Worm (Caenorhabditis elegans): Measurements from ENCODE around the gene gex-3.

ce11 chrIV:12427687-12428284 lies 23.6 kb downstream of the gex-3 start:
- TF ChIP-seq mab-5 (tag; optimal IDR thresholded peaks at IDR 0.05), result no peak
- no peak for TF ChIP-seq unc-62 (GFP tag; optimal IDR thresholded peaks at IDR 0.05)
- no peak for TF ChIP-seq R02D3.7 (tag; optimal IDR thresholded peaks at IDR 0.05)
- no peak for TF ChIP-seq F13H6.1 (tag; optimal IDR thresholded peaks at IDR 0.05)
- no peak for TF ChIP-seq lin-39 (tag; optimal IDR thresholded peaks at IDR 0.05)
- TF ChIP-seq nhr-237 (tag; optimal IDR thresholded peaks at IDR 0.05), result no peak
- no peak for TF ChIP-seq nhr-21 (tag; optimal IDR thresholded peaks at IDR 0.05)
- no peak for TF ChIP-seq ceh-16 (tag; optimal IDR thresholded peaks at IDR 0.05)
- TF ChIP-seq nhr-11 (tag; optimal IDR thresholded peaks at IDR 0.05), result no peak
- TF ChIP-seq mdl-1 (tag; optimal IDR thresholded peaks at IDR 0.05), result no peak
- no peak for TF ChIP-seq blmp-1 (tag; optimal IDR thresholded peaks at IDR 0.05; ENCODE audit: insufficient read depth)

Data from whole organism, L2 larva.